Fruit fly (Drosophila melanogaster) ovary, adult (tissue): ENCODE results near the gene GATAe.

Experiments used
- CG17801 ChIP-seq: fragments of 200-800 bp; optimal IDR thresholded peaks from 2 replicates; lab custom pipeline; 2019; ENCODE audit warnings: missing biosample characterization, mild to moderate bottlenecking, missing genetic modification characterization, moderate library complexity; ENCODE audit not compliant: partially characterized antibody

Gene GATAe

DNA sequence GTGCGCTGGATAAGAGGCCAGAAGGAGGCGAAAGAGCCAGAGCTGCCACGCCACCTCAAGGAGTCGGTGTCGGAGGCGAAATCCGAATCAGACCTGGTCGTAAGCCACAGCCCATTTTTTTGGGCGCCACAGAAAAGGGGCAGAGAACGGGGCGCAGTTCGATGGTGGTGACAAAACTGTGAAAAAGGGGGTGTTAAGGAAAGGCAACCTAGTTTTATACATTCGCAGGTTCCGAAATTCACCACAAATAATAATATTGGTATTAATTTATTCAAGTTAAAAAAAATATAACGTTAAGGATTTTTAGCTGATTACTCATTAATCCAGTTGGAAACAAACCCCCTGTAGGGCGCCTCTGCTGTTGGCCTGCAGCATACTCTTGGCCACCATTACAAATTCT lies 14.7 kb downstream of the GATAe start:
- TF ChIP-seq CG17801 (GFP tag; lab: Kevin White, UChicago), result no peak

DNA sequence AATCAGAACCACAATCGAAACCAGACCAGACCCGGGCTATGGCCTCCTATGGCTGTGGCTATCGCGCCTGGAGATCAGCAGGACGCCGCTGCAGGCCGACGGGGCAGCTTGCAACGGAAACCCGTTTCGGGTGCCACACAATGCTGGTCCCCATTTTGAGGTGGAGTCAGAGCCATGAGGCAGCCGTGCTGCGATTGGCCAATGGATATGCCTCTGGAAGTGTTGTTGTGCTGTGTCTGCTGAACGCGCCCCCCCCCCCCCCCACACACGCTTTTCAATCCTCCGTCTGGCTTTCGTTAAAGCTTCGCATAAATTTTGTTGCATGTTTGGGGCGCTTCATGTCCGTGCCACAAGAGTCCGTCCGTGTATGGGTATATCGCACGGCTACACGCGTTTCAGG lies 15.2 kb downstream of the GATAe start:
- no peak for TF ChIP-seq CG17801 (GFP tag; lab: Kevin White, UChicago)

DNA sequence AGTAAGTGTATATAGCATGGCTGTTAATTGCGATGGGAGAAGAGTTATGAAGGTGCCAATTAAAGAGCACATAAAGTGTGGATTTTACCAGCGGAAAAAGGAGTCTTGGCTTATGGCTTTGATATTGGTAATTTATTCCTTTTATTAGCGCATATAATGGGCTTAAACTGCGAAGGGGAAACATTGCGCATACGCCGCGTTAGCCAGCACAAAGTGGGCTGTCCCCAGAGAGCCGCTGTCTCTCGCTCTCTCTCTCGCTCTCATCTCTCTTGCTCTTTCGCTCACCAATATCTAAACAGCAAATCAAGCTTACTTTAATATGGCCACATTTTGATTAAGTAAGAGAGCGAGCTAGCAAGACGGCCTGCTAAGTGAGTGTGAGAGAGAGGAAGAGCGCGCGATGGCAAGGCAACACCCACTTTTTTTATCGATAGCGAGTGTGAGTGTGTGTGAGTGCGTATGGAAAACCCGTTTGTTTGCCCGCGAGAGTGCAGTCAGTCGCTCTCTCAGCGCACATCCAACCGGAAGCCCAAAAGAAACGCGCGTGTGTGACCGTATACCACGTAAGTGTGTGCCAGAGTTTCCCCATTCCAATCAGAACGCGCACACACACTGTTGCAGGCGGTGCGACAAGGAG lies 16.8 kb downstream of the GATAe start, which contains the start of gene pnr:
TSS of gene pnr (plus strand) at position 493 of the 637 bp plus-strand sequence.
- peak; percentile 9 for TF ChIP-seq CG17801 (GFP tag; lab: Kevin White, UChicago)

DNA sequence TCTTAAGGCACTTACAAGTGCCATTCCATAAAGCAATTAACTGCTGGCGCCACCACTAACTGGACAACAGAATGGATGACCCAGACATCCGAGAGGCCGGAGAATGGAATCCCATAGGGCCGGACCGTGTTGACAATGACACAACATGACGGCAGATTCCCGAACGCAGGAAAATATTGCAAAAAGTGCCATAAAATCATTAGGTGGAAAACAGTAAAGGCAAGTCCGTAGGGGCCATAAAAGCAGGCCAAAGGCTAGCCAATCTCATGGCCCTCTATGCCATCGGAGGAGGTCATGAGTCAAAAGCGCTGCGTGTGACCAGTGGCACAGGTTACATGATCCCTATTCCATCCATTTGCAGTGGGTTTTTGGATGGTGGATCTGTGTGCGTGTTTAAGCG lies 19.7 kb downstream of the GATAe start:
- TF ChIP-seq CG17801 (GFP tag; lab: Kevin White, UChicago), result no peak

DNA sequence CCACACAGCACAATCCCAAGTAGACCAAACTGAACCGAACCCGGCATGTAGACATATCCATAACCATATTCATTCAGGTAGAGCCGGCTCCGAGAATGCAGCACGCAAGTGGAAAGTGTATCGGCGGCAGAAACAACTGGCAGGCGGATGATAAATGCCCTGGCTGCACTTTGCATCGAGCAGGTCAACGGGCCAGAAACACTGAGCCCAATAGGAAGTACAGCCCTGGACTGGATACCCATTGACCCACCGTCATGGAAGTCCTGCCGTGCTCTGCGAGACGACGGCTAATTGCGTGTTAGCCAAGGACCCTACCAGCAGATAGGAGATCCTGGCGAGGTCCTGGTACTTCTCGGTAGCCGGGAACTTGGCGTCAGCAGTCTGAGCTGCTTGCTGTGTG lies 20.7 kb downstream of the GATAe start:
- no peak for TF ChIP-seq CG17801 (GFP tag; lab: Kevin White, UChicago)

DNA sequence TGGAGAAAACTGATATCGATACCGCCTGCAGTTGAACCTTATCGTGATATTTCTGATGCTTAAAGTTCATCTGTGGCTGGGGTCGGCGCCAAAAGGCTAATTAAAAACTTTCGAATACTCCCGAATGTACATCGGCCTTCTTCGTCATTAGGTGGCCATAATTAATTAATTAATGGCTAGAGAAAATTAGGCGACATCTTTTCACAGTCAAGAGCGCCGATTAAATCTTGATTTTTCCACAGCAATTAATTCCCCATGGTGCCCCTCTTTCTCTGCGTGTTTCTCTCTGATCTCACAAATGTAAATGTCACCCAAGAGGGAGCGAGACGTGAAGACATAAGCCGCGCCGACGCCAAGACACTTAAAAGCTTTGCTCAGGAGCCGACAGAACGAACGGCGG lies 21.5 kb downstream of the GATAe start:
- TF ChIP-seq CG17801 (GFP tag; lab: Kevin White, UChicago), result no peak

DNA sequence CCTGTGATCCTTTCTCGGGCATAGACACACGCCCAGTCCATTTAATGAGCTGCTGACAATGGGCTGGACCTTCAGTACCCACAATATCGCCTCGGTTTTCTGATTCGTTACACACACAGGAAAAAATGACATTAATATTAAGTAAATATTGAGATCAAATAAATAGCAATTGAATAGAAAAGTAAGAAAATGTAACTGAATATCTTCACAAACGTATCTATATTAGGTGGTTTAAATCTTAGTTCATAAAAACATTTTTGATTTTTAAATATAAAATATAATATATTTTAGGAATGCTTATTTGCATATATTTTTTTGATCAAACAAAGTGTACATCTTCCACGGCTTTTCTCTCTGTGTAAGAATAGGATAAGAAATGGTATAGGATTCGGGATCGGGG lies 24.8 kb downstream of the GATAe start:
- no peak for TF ChIP-seq CG17801 (GFP tag; lab: Kevin White, UChicago)

DNA sequence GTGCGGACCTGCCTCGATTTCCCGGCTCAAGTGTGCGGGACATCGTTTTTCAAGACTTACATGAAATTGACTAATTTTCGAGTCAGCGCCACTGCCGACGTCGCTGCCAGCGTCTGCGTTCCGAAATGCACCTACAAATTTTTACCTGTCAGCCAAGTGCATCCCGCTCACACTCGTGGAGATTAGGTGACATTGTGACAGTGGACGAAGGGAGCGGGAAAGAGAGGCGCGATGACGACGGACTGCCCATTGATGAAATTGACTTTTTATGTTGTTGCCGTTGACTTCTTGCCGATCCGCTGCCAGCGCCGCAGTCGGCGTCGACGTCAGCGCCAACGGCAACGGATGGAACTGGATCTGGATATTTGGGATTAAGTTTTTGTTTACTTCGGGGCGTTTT lies 25.3 kb downstream of the GATAe start:
- TF ChIP-seq CG17801 (GFP tag; lab: Kevin White, UChicago), result no peak

DNA sequence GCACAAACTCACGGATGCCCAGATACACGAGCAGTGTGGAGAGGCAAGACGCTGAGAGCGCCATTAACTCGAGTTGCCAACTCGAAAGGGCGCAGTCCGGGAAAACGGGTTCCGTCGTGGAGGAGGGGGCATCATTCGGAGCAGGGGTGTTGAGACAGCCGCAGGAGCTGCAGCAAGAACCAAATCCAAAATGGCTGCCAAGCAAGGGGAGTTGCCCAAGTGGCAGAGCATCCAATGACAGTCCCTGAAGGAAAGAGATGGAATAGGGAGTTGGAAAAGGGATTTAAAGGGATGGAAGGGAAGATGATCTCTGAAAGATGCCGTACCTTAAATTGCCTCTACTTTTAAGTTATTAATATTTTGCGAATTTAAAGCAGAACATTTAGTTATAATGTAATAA lies 29.1 kb downstream of the GATAe start:
- no peak for TF ChIP-seq CG17801 (GFP tag; lab: Kevin White, UChicago)

DNA sequence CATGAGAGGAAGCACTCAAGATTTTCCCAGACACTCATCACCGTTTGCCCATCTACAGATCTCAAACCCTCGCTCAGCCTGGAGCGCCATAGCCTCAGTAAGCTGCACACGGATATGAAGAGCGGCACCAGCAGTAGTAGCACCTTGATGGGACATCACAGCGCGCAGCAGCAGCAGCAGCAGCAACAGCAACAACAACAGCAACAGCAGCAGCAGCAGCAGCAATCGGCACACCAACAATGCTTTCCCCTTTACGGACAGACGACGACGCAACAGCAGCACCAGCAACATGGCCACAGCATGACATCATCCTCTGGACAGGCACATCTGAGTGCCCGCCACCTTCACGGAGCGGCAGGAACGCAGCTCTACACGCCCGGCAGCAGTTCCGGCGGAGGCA lies 30.7 kb downstream of the GATAe start:
- TF ChIP-seq CG17801 (GFP tag; lab: Kevin White, UChicago), result no peak

DNA sequence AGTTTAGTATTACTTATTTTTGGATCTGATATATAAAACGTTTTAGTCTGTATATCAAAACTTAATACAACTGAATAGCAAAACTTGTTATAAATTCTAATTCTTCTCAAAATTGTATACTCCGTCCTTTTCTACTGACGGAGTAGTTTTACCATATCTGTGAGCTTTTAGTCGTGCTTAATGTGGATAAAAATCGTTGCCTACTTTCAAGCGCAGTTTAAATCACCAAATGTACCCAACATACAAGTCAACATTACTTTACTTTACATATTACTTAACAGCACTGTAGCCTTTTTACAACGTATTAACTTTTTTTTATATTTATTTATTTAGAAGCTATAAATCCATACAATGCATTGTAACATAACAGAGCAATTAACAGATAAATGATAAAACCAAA lies 32.0 kb downstream of the GATAe start:
- TF ChIP-seq CG17801 (GFP tag; lab: Kevin White, UChicago), result no peak

DNA sequence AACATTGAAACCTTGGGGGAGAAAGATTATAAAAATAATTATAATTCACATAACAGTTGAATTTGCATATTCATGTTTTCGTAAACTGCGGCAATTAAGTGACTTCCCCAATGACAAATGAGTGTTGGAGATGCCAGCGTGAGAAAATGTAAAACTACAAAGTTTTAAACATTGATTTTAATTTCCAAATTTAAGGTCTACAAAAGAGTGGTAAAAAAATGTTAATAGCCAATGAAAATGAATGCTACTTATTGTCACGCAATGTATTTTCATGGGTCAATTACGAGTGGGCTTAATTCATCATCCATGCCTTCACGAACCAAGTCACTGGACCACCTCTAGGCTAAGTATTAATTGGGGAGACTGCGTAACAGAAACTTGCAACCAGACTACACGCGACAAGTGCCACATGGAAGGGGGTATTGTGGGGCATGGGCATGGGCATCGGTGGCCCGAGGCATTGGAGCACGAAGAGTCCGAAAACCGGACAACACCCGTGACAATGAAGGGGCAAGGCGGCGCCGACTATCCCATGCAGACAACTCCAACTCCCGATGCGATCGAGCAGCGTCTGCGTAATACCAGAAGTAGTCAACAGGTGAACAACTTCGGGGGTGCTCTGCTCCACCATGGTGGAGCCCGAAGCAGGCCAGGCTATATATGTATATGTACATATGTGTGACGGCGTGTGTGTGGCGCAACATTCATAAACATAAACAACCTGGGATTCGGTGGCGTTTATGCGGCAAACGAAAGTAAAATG lies 33.4 kb downstream of the GATAe start:
- no peak for TF ChIP-seq CG17801 (GFP tag; lab: Kevin White, UChicago)

DNA sequence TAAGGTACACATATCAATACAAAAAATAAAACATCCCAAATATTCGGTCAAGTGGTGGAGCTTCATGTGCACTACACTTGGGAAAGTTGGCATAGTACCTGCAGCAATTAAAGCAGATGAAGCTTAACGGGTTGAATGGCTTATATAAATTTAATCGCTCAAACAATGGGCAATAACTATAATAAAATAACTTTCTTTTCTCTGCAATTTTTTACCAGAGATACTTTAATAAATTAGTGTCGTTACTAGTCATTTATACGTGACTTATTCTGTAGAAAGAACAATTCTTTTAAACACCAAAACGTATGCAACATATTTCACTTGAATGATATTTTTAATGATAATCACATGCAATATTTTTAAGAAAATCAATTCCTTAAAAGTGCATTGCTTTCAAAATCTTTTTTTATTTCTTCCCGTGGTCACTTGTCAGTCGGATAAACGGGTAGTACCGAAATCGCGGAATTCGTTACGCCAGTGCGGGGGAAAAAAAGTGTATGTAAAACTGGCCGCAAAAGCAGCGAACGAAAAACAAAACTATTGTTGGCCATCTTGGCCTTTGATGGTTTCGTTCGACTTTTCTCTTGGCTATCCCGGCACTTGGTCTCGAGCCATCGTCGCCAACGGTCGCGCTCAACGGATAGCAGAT lies 34.1 kb downstream of the GATAe start, which contains the start of gene Jhbp4:
TSS of gene Jhbp4 (plus strand) at position 599 of the 649 bp plus-strand sequence.
- no peak for TF ChIP-seq CG17801 (GFP tag; lab: Kevin White, UChicago)

DNA sequence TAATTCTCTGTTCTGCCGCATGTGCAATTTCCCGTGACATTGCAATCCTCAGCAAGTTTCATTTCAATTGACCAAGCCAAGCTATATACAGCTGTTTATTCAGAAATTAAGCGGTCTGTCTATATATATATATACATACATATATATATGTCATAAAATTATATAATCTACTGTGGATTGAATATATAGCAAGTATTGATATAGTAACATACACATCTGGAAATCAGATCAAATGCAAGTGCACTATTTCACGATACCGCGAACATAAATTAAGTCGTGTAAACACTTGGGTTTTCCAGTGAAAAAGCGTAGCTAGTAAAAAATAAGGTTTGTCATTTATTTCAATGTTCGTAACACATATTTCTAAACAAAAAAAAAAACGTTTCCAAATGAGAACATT lies 37.1 kb downstream of the GATAe start, which contains the start of gene Jhbp5:
TSS of gene Jhbp5 (minus strand) at position 101 of the 400 bp plus-strand sequence.
- TF ChIP-seq CG17801 (GFP tag; lab: Kevin White, UChicago), result no peak

DNA sequence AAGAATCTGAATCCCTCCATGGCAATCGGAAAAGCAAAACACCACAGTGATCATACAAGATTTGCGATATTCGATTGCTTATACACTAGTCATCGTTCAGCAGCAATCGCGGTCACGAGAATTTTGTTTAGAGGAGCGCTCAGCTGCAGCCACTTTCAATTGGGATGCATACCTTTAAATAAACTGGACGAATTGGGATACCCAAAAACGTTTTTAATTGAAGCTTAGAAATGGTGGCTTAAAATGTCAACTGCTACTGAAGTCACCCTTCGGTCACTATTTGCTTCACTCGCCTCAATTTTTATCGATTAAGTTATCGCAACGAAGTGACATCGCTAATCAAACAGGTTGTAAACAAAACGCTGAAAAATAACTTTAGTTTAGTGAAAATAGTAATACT lies 40.5 kb downstream of the GATAe start, which contains the start of the genes IKKbeta and CG5013:
TSS of gene IKKbeta (minus strand) at position 53 of the 400 bp plus-strand sequence.
TSS of gene CG5013 (plus strand) at position 302 of the 400 bp plus-strand sequence.
- TF ChIP-seq CG17801 (GFP tag; lab: Kevin White, UChicago), result peak; percentile 72
